Worm (Caenorhabditis elegans) whole organism, midembryonic: ENCODE data around the gene ugt-62.

Source experiments
- T22C8.4 ChIP-seq: fragments of 200-800 bp; sonication (Bioruptor generic); IDR thresholded peaks from 2 replicates; pipeline ENCODE4 v1.3.6; 2022; ENCODE audit warnings: missing genetic modification characterization, missing compliant biosample characterization
- cog-1 ChIP-seq: sonication (generic microtip); optimal IDR thresholded peaks from 2 replicates; lab custom pipeline; 2016; ENCODE audit warnings: missing genetic modification characterization, missing compliant biosample characterization
- flt-1 ChIP-seq: fragments of 200-800 bp; sonication (Bioruptor generic); IDR thresholded peaks from 2 replicates; pipeline ENCODE4 v1.3.6; 2022; ENCODE audit warnings: missing genetic modification characterization, missing compliant biosample characterization
- klf-2 ChIP-seq: fragments of 200-800 bp; sonication (Bioruptor generic); conservative IDR thresholded peaks from 2 replicates; pipeline ENCODE4 v1.3.6; 2022; ENCODE audit warnings: missing genetic modification reagents, missing genetic modification characterization, missing compliant biosample characterization
- med-1 ChIP-seq: sonication (generic microtip); optimal IDR thresholded peaks from 2 replicates; lab custom pipeline; 2017; ENCODE audit warnings: missing genetic modification characterization, mild to moderate bottlenecking, missing compliant biosample characterization, antibody characterized with exemption, missing genetic modification reagents; ENCODE audit not compliant: insufficient read depth
- ref-1 ChIP-seq: fragments of 200-800 bp; sonication (Bioruptor generic); conservative IDR thresholded peaks from 2 replicates; pipeline ENCODE4 v1.3.6; 2022; ENCODE audit warnings: missing genetic modification reagents, missing genetic modification characterization, missing compliant biosample characterization
- tab-1 ChIP-seq: fragments of 200-800 bp; sonication (Bioruptor generic); IDR thresholded peaks from 2 replicates; pipeline ENCODE4 v1.3.6; 2022; ENCODE audit warnings: missing genetic modification characterization, missing compliant biosample characterization
- ztf-23 ChIP-seq: fragments of 200-800 bp; sonication (Bioruptor generic); IDR thresholded peaks from 2 replicates; pipeline ENCODE4 v1.3.6; 2022; ENCODE audit warnings: missing genetic modification reagents, missing genetic modification characterization, missing compliant biosample characterization
- ztf-29 ChIP-seq: fragments of 200-800 bp; sonication (Bioruptor generic); IDR thresholded peaks from 2 replicates; pipeline ENCODE4 v1.3.6; 2022; ENCODE audit warnings: missing genetic modification reagents, missing genetic modification characterization, missing compliant biosample characterization

ugt-62 gene

DNA sequence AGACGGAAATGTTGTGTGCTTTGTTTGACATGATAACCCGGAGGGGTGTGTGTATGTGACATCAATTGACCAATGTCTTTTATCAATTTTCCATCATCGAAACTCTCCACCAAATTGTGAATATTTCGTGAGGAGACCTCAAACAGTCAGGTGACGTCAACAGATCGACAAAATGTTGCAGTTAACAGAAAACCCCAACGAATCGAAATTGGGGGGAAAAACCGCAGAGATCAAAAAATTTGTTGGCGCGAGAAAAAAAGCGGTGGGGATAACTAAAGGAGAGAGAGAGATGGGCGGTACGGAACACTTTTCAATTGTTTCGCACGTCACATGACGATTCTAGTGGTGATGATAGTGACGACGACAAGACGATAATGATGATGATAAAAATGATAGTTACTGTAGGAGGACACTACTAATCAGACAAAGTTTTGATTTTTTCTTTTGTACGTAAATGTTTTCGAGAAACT, 45.8 kb downstream of the ugt-62 start:
- TF ChIP-seq cog-1 (tag; lab: Kevin White, UChicago): no peak
- TF ChIP-seq tab-1 (GFP tag; lab: Robert Waterston, UW): no peak
- TF ChIP-seq ztf-23: no peak
- TF ChIP-seq med-1 (GFP tag; lab: Kevin White, UChicago): no peak
- no peak for TF ChIP-seq flt-1 (GFP tag; lab: Robert Waterston, UW)
- TF ChIP-seq ztf-29: no peak
- no peak for TF ChIP-seq ref-1 (GFP tag; lab: Robert Waterston, UW)
- TF ChIP-seq T22C8.4: no peak
- TF ChIP-seq klf-2 (GFP tag; lab: Robert Waterston, UW): no peak

- TF ChIP-seq ref-1 (GFP tag; lab: Robert Waterston, UW): no peak
- TF ChIP-seq flt-1 (GFP tag; lab: Robert Waterston, UW): no peak
These were observed 47.2 kb downstream of the ugt-62 start for ce11 chrIII:4493008-4493777.

- TF ChIP-seq cog-1 (tag; lab: Kevin White, UChicago): no peak
- TF ChIP-seq ref-1 (GFP tag; lab: Robert Waterston, UW): no peak
- no peak for TF ChIP-seq flt-1 (GFP tag; lab: Robert Waterston, UW)
- TF ChIP-seq ztf-23: no peak
- no peak for TF ChIP-seq tab-1 (GFP tag; lab: Robert Waterston, UW)
- no peak for TF ChIP-seq T22C8.4
- TF ChIP-seq med-1 (GFP tag; lab: Kevin White, UChicago): no peak
- no peak for TF ChIP-seq klf-2 (GFP tag; lab: Robert Waterston, UW)
- TF ChIP-seq ztf-29: no peak
These were observed 49.0 kb downstream of the ugt-62 start for ce11 chrIII:4491164-4492144.

- TF ChIP-seq tab-1 (GFP tag; lab: Robert Waterston, UW) (no peak), ztf-23 (no peak), ref-1 (GFP tag; lab: Robert Waterston, UW) (no peak), ztf-29 (no peak), T22C8.4 (no peak), klf-2 (GFP tag; lab: Robert Waterston, UW) (no peak), flt-1 (GFP tag; lab: Robert Waterston, UW) (no peak), cog-1 (tag; lab: Kevin White, UChicago) (no peak), med-1 (GFP tag; lab: Kevin White, UChicago) (no peak)
These were observed 51.5 kb downstream of the ugt-62 start, which contains the start of gene cpg-1 for ce11 chrIII:4488892-4489409. TSS of gene cpg-1 (plus strand) at chrIII:4489359.
